Worm (Caenorhabditis elegans) whole organism, L4 larva: Measurements from ENCODE around the gene puf-9.
A peak's percentile ranks its signal among the peaks of the same experiment; 100 is the strongest.

Source experiments
- D1046.2 ChIP-seq: fragments of 200-800 bp; sonication (Bioruptor generic); IDR thresholded peaks from 2 replicates; pipeline ENCODE4 v1.3.6; 2022; ENCODE audit warnings: missing genetic modification characterization, missing compliant biosample characterization
- F37D6.2 ChIP-seq: sonication (generic microtip); optimal IDR thresholded peaks from 2 replicates; lab custom pipeline; 2016; ENCODE audit warnings: mild to moderate bottlenecking, missing genetic modification characterization, missing compliant biosample characterization
- T26A8.4 ChIP-seq: fragments of 200-800 bp; sonication (Bioruptor generic); IDR thresholded peaks from 2 replicates; pipeline ENCODE4 v1.3.6; 2022; ENCODE audit warnings: missing genetic modification characterization, missing compliant biosample characterization
- Y105C5A.15 ChIP-seq: fragments of 200-800 bp; sonication (Bioruptor generic); IDR thresholded peaks from 2 replicates; pipeline ENCODE4 v1.3.6; 2022; ENCODE audit warnings: missing genetic modification characterization, missing compliant biosample characterization
- aha-1 ChIP-seq: fragments of 150-350 bp; peaks from one replicate; lab custom pipeline; 2014; ENCODE audit warnings: missing biosample characterization, missing genetic modification characterization
- ceh-28 ChIP-seq: fragments of 150-350 bp; optimal IDR thresholded peaks from 2 replicates; lab custom pipeline; 2014; ENCODE audit warnings: missing biosample characterization, missing genetic modification reagents, missing genetic modification characterization
- ceh-82 ChIP-seq: sonication (generic microtip); optimal IDR thresholded peaks from 2 replicates; lab custom pipeline; 2017; ENCODE audit warnings: missing biosample characterization, missing genetic modification characterization
- daf-12 ChIP-seq: fragments of 150-350 bp; optimal IDR thresholded peaks from 2 replicates; lab custom pipeline; 2014; ENCODE audit warnings: missing biosample characterization, missing genetic modification reagents, missing genetic modification characterization
- daf-16 ChIP-seq, 3 experiments: sonication (generic microtip); optimal IDR thresholded peaks; 2 replicates each; lab custom pipeline; 2016 to 2017; ENCODE audit warnings: missing genetic modification characterization in 3 of 3, missing genetic modification reagents in 3 of 3, mild to moderate bottlenecking in 2 of 3, missing compliant biosample characterization in 2 of 3, missing biosample characterization in 1 of 3, moderate library complexity in 1 of 3
- dmd-6 ChIP-seq: fragments of 200-800 bp; sonication (Bioruptor generic); IDR thresholded peaks from 2 replicates; pipeline ENCODE4 v1.3.6; 2022; ENCODE audit warnings: missing genetic modification reagents, missing genetic modification characterization, missing compliant biosample characterization
- dpl-1 ChIP-seq: fragments of 150-350 bp; optimal IDR thresholded peaks from 2 replicates; lab custom pipeline; 2014; ENCODE audit warnings: missing biosample characterization, missing genetic modification reagents, missing genetic modification characterization
- dve-1 ChIP-seq: sonication (generic microtip); optimal IDR thresholded peaks from 2 replicates; lab custom pipeline; 2017; ENCODE audit warnings: antibody characterized with exemption, mild to moderate bottlenecking, missing genetic modification characterization, missing compliant biosample characterization; ENCODE audit not compliant: insufficient read depth
- fos-1 ChIP-seq: fragments of 150-350 bp; optimal IDR thresholded peaks from 2 replicates; lab custom pipeline; 2014; ENCODE audit warnings: missing biosample characterization, missing genetic modification characterization
- hlh-11 ChIP-seq: fragments of 200-800 bp; sonication (Bioruptor generic); optimal IDR thresholded peaks from 2 replicates; lab custom pipeline; 2018; ENCODE audit warnings: mild to moderate bottlenecking, missing genetic modification characterization, missing compliant biosample characterization
- hlh-30 ChIP-seq: sonication (generic microtip); optimal IDR thresholded peaks from 2 replicates; lab custom pipeline; 2017; ENCODE audit warnings: antibody characterized with exemption, mild to moderate bottlenecking, missing genetic modification characterization, missing compliant biosample characterization; ENCODE audit not compliant: insufficient read depth
- lim-7 ChIP-seq: fragments of 200-800 bp; sonication (Bioruptor generic); IDR thresholded peaks from 2 replicates; pipeline ENCODE4 v1.3.6; 2022; ENCODE audit warnings: missing genetic modification characterization, missing compliant biosample characterization
- lsy-2 ChIP-seq, 2 experiments: fragments of 150-350 bp in 1 of 2; sonication (generic microtip) in 1 of 2; optimal IDR thresholded peaks; 2 replicates each; lab custom pipeline; 2014 to 2017; ENCODE audit warnings: missing biosample characterization in 2 of 2, missing genetic modification characterization in 2 of 2
- madf-9 ChIP-seq: fragments of 200-800 bp; sonication (Bioruptor generic); conservative IDR thresholded peaks from 2 replicates; pipeline ENCODE4 v1.3.6; 2022; ENCODE audit warnings: missing genetic modification reagents, missing genetic modification characterization, missing compliant biosample characterization
- mdl-1 ChIP-seq, 2 experiments: fragments of 150-350 bp in 1 of 2; sonication (generic microtip) in 1 of 2; optimal IDR thresholded peaks; 2 replicates each; lab custom pipeline; 2014 to 2017; ENCODE audit warnings: missing biosample characterization in 2 of 2, missing genetic modification characterization in 2 of 2
- mep-1 ChIP-seq: fragments of 150-350 bp; sonication (generic microtip); optimal IDR thresholded peaks from 3 replicates; lab custom pipeline; 2014; ENCODE audit warnings: missing biosample characterization, missing genetic modification characterization
- mxl-3 ChIP-seq: fragments of 200-800 bp; sonication (Bioruptor generic); optimal IDR thresholded peaks from 2 replicates; lab custom pipeline; 2018; ENCODE audit warnings: mild to moderate bottlenecking, missing genetic modification characterization, missing compliant biosample characterization
- nhr-237 ChIP-seq: sonication (generic microtip); optimal IDR thresholded peaks from 2 replicates; lab custom pipeline; 2017; ENCODE audit warnings: missing biosample characterization, missing genetic modification characterization
- nhr-25 ChIP-seq: sonication (generic microtip); optimal IDR thresholded peaks from 2 replicates; lab custom pipeline; 2017; ENCODE audit warnings: missing genetic modification characterization, mild to moderate bottlenecking, missing compliant biosample characterization, antibody characterized with exemption, moderate library complexity, borderline replicate concordance; ENCODE audit not compliant: insufficient read depth
- nhr-28 ChIP-seq: fragments of 150-350 bp; optimal IDR thresholded peaks from 2 replicates; lab custom pipeline; 2014; ENCODE audit warnings: missing biosample characterization, missing genetic modification characterization
- nhr-6 ChIP-seq: fragments of 150-350 bp; optimal IDR thresholded peaks from 2 replicates; lab custom pipeline; 2014; ENCODE audit warnings: missing biosample characterization, missing genetic modification characterization
- nhr-77 ChIP-seq: fragments of 150-350 bp; optimal IDR thresholded peaks from 2 replicates; lab custom pipeline; 2014; ENCODE audit warnings: missing biosample characterization, missing genetic modification characterization
- php-3 ChIP-seq: fragments of 200-800 bp; sonication (Bioruptor generic); IDR thresholded peaks from 2 replicates; pipeline ENCODE4 v1.3.6; 2022; ENCODE audit warnings: missing genetic modification reagents, missing genetic modification characterization, missing compliant biosample characterization
- pqm-1 ChIP-seq: sonication (generic microtip); optimal IDR thresholded peaks from 2 replicates; lab custom pipeline; 2017; ENCODE audit warnings: missing biosample characterization, missing genetic modification characterization
- sdz-12 ChIP-seq: fragments of 200-800 bp; sonication (Bioruptor generic); optimal IDR thresholded peaks from 2 replicates; lab custom pipeline; 2018; ENCODE audit warnings: mild to moderate bottlenecking, missing genetic modification characterization, missing compliant biosample characterization
- unc-130 ChIP-seq: sonication (generic microtip); optimal IDR thresholded peaks from 2 replicates; lab custom pipeline; 2016; ENCODE audit warnings: missing genetic modification reagents, missing genetic modification characterization, missing compliant biosample characterization
- unc-62 ChIP-seq, 3 experiments: fragments of 150-350 bp in 1 of 3; sonication (generic microtip); optimal IDR thresholded peaks in 2 of 3; peaks in 1 of 3; 1 replicate in 1 of 3; 2 replicates in 2 of 3; lab custom pipeline; 2014 to 2017; ENCODE audit warnings: missing biosample characterization in 3 of 3, missing genetic modification characterization in 3 of 3, missing genetic modification reagents in 3 of 3, missing genotype in 1 of 3
- zfp-2 ChIP-seq: sonication (generic microtip); optimal IDR thresholded peaks from 2 replicates; lab custom pipeline; 2016; ENCODE audit warnings: mild to moderate bottlenecking, missing genetic modification characterization, missing compliant biosample characterization
- ztf-11 ChIP-seq: fragments of 150-350 bp; optimal IDR thresholded peaks from 2 replicates; lab custom pipeline; 2014; ENCODE audit warnings: missing biosample characterization, missing genetic modification characterization

Gene puf-9

DNA sequence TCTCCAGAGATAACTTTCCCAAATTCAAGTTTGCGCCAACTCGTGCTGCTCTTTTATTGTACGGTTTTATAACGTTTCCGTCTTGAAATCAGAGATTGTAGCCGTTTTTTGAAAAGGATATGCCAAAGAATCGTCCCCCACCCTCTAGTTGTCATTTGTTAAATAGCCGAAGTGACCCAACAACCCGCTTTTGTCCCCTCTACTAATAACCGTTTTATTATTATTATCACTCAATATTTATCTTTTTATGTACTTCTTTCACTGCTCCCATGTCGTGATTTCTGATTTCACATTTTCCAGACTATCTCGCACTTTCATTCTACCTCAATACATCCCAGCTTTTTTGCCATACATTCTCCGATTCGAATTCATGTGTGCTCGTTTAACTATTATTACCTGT is 14.4 kb upstream of the puf-9 start:
- TF ChIP-seq T26A8.4 (GFP tag; lab: Robert Waterston, UW) (no peak), ceh-82 (tag; lab: Kevin White, UChicago) (no peak), daf-16 (GFP tag; optimal IDR thresholded peaks at IDR 0.05; lab: Kevin White, UChicago) (no peak), daf-16 (tag; optimal IDR thresholded peaks at IDR 0.05; lab: Kevin White, UChicago) (no peak), zfp-2 (no peak), unc-62 (GFP tag; optimal IDR thresholded peaks at IDR 0.05 in 1 of 2; lab: Kevin White, UChicago) (peak in 1 of 2 experiments; percentile 77), unc-62 (tag; optimal IDR thresholded peaks at IDR 0.05; lab: Kevin White, UChicago) (no peak), F37D6.2 (tag; lab: Kevin White, UChicago) (no peak)

DNA sequence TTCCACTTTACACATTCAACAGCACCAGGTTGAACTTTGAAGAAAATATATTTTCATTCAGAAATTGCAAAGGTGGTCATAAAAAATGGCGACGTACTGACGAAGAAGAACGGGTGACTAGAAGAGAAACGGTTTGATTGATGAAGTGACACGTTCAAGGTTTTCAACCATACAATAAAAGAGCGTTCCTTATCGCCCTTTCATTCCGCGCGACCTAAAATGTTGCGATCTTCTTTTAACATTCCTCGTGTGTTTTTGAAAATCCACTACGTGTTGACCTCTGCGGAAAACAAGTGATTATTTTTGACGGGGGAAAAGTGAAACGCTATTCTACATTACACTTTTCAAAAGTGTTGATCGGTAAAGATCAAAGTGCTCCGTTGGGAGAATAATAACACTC is 13.3 kb upstream of the puf-9 start:
- TF ChIP-seq Y105C5A.15 (GFP tag; lab: Robert Waterston, UW), result no peak
- peak in 1 of 2 experiments; percentile 18 for TF ChIP-seq lsy-2 (tag; optimal IDR thresholded peaks at IDR 0.05; lab: Kevin White, UChicago)
- TF ChIP-seq hlh-30 (tag; lab: Kevin White, UChicago), result peak; percentile 70
- TF ChIP-seq mdl-1 (tag; optimal IDR thresholded peaks at IDR 0.05; lab: Kevin White, UChicago), result peak in 1 of 2 experiments; percentile 67
- TF ChIP-seq mep-1 (tag; lab: Kevin White, UChicago), result peak; percentile 28
- peak; percentile 30 for TF ChIP-seq hlh-11 (tag; lab: Kevin White, UChicago)
- peak; percentile 83 for TF ChIP-seq aha-1 (tag; lab: Kevin White, UChicago)
- no peak for TF ChIP-seq nhr-237 (tag; lab: Kevin White, UChicago)
- TF ChIP-seq unc-62 (GFP tag; optimal IDR thresholded peaks at IDR 0.05 in 1 of 2; lab: Kevin White, UChicago), result peak in 1 of 2 experiments; percentile 100
- no peak for TF ChIP-seq unc-62 (tag; optimal IDR thresholded peaks at IDR 0.05; lab: Kevin White, UChicago)
- TF ChIP-seq nhr-25 (tag; lab: Kevin White, UChicago), result peak; percentile 84
- peak; percentile 72 for TF ChIP-seq nhr-28 (tag; lab: Kevin White, UChicago)
- no peak for TF ChIP-seq madf-9 (GFP tag; lab: Robert Waterston, UW)
- TF ChIP-seq lim-7 (GFP tag; lab: Robert Waterston, UW), result no peak
- no peak for TF ChIP-seq dpl-1 (GFP tag; lab: Kevin White, UChicago)
- TF ChIP-seq daf-12, result no peak
- peak; percentile 54 for TF ChIP-seq mxl-3
- TF ChIP-seq ceh-28, result no peak
- no peak for TF ChIP-seq unc-130 (GFP tag; lab: Kevin White, UChicago)
- TF ChIP-seq daf-16 (GFP tag; optimal IDR thresholded peaks at IDR 0.05; lab: Kevin White, UChicago), result peak in 1 of 2 experiments; percentile 80
- no peak for TF ChIP-seq daf-16 (tag; optimal IDR thresholded peaks at IDR 0.05; lab: Kevin White, UChicago)
- TF ChIP-seq, all 104 proteins: peak for 11

DNA sequence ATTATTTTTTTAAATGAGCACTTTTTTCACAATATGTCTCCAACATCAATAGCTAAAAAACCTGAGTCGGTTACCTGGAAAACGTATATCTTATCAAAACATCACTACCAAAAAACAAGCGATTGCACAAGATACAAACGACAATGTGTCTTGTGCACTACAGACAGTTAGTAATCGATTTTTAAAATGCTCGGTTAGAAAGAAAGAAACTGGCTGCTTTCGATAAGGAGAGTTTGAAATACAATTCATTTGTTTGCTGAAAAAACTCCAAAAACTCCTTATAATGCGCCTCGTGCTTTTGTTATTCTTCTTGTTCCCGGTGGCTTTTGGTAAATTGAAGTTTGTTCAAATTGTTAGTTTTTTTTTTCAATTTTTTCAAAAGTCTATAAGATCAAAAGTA is 12.2 kb upstream of the puf-9 start, which contains the start of gene acp-5:
Gene acp-5, plus strand, starts transcription at position 261 of the 400 bp plus-strand sequence.
- TF ChIP-seq ztf-11 (tag; lab: Kevin White, UChicago), result no peak
- no peak for TF ChIP-seq F37D6.2 (tag; lab: Kevin White, UChicago)
- no peak for TF ChIP-seq fos-1 (tag; lab: Kevin White, UChicago)
- TF ChIP-seq nhr-28 (tag; lab: Kevin White, UChicago), result peak; percentile 92
- 0 out of 2 replicates have a peak, but pooled peaks have one; percentile 19 for TF ChIP-seq dmd-6 (GFP tag; lab: Robert Waterston, UW)
- peak; percentile 42 for TF ChIP-seq dve-1
- peak; percentile 42 for TF ChIP-seq hlh-11 (tag; lab: Kevin White, UChicago)
- TF ChIP-seq nhr-77, result peak; percentile 26
- no peak for TF ChIP-seq daf-16 (GFP tag; optimal IDR thresholded peaks at IDR 0.05; lab: Kevin White, UChicago)
- TF ChIP-seq daf-16 (tag; optimal IDR thresholded peaks at IDR 0.05; lab: Kevin White, UChicago), result peak; percentile 72
- TF ChIP-seq pqm-1, result peak; percentile 14

DNA sequence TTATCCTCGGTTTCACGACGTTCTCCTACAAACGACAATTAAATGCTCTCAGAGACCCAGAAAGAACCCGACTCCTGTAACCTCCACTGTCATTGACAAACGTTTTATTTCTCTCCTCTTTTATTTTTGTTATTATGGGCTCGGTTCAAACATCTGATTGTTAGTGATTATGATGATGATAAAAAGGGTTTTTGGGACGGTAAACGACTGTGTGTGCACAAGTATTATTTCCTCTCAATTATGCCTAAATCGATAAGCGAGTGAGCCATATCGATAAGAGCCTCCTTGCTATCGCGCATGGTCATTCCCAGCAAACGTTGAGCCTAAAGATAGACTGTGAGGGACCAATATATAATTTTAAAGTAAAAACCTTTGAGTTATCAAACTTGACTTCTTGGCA is 9.6 kb upstream of the puf-9 start:
- TF ChIP-seq pqm-1, result peak; percentile 6
- no peak for TF ChIP-seq D1046.2 (GFP tag; lab: Robert Waterston, UW)
- no peak for TF ChIP-seq daf-16 (GFP tag; optimal IDR thresholded peaks at IDR 0.05; lab: Kevin White, UChicago)
- TF ChIP-seq daf-16 (tag; optimal IDR thresholded peaks at IDR 0.05; lab: Kevin White, UChicago), result peak; percentile 55
- no peak for TF ChIP-seq nhr-6 (tag; lab: Kevin White, UChicago)
- TF ChIP-seq php-3, result 0 out of 2 replicates have a peak, but pooled peaks have one; percentile 26
- TF ChIP-seq sdz-12 (GFP tag; lab: Kevin White, UChicago), result no peak
- TF ChIP-seq dve-1, result peak; percentile 24
